Fruit fly (Drosophila melanogaster): ENCODE data around the gene dj.
A peak's percentile ranks its signal among the peaks of the same experiment; 100 is the strongest.

The dj gene

dm6 chr3R:7087201-7087505, 28.0 kb downstream of the dj start:
- TF ChIP-seq usp (GFP tag; optimal IDR thresholded peaks at IDR 0.05) = no peak
- no peak for TF ChIP-seq GATAd (GFP tag; optimal IDR thresholded peaks at IDR 0.05)
- no peak for TF ChIP-seq N (GFP tag; optimal IDR thresholded peaks at IDR 0.05)
- no peak for TF ChIP-seq dmrt93B (GFP tag; optimal IDR thresholded peaks at IDR 0.05)
- no peak for TF ChIP-seq Jra (GFP tag; optimal IDR thresholded peaks at IDR 0.05)

DNA sequence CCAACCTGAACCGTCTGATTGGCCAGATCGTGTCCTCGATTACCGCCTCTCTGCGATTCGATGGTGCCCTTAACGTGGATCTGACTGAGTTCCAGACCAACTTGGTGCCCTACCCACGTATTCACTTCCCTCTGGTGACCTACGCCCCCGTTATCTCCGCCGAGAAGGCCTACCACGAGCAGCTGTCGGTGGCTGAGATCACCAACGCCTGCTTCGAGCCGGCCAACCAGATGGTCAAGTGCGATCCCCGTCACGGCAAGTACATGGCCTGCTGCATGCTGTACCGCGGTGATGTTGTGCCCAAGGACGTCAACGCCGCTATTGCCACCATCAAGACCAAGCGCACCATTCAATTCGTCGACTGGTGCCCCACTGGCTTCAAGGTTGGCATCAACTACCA, 28.8 kb downstream of the dj start:
- TF ChIP-seq rgr (GFP tag; optimal IDR thresholded peaks at IDR 0.05) (no peak), Rel (GFP tag; optimal IDR thresholded peaks at IDR 0.05) (no peak), Rel (tag; optimal IDR thresholded peaks at IDR 0.05) (no peak), HLH106 (tag; optimal IDR thresholded peaks at IDR 0.05) (no peak)

DNA sequence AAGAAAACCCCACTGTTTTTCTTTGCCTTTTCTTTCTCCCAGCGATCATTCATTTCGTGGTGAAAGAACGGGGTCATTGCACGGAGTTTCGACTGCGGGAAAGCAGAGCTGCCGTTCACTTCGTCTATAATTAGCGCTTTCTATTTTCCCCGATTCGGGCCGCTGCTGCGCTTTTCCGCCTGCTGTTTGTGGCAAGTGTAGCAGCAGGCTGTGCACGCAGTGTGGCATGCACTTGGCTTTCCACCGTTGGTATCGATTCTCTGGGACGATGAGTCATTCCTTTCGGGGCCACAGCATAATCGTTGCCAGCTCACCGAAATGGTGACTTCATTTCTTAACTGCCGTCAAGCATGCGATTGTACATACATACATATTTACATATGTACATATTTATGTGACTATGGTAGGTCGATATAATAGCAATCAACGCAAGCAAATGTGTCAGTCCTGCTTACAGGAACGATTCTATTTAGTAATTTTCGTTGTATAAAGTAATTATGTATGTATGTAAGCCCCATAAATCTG, 29.8 kb downstream of the dj start:
- TF ChIP-seq sv (GFP tag; optimal IDR thresholded peaks at IDR 0.05) = no peak
- TF ChIP-seq fru (GFP tag; optimal IDR thresholded peaks at IDR 0.05) = no peak
- no peak for TF ChIP-seq Hr78 (GFP tag; optimal IDR thresholded peaks at IDR 0.05)
- peak; percentile 27 for TF ChIP-seq brk (GFP tag; optimal IDR thresholded peaks at IDR 0.05)
- no peak for TF ChIP-seq Hr83 (GFP tag; optimal IDR thresholded peaks at IDR 0.05; ENCODE audit: poor library complexity, severe bottlenecking)
- TF ChIP-seq Jra (GFP tag; optimal IDR thresholded peaks at IDR 0.05) = peak; percentile 30
- TF ChIP-seq Hnf4 (GFP tag; optimal IDR thresholded peaks at IDR 0.05) = peak; percentile 13
- no peak for TF ChIP-seq Vsx2 (GFP tag; optimal IDR thresholded peaks at IDR 0.05; ENCODE audit: partially characterized antibody)
- no peak for TF ChIP-seq woc (GFP tag; optimal IDR thresholded peaks at IDR 0.05)
- no peak for TF ChIP-seq CG32264 (GFP tag; optimal IDR thresholded peaks at IDR 0.05)
- TF ChIP-seq jim (GFP tag; optimal IDR thresholded peaks at IDR 0.05) = no peak
- TF ChIP-seq Dif (GFP tag; optimal IDR thresholded peaks at IDR 0.05; ENCODE audit: partially characterized antibody) = no peak
- no peak for TF ChIP-seq Dfd (GFP tag; optimal IDR thresholded peaks at IDR 0.05)
- TF ChIP-seq pan (optimal IDR thresholded peaks at IDR 0.05) = no peak
- no peak for TF ChIP-seq h (GFP tag; optimal IDR thresholded peaks at IDR 0.05)
- TF ChIP-seq Rel (GFP tag; optimal IDR thresholded peaks at IDR 0.05) = no peak
- TF ChIP-seq Rel (tag; optimal IDR thresholded peaks at IDR 0.05) = peak; percentile 33
- TF ChIP-seq usp (GFP tag; optimal IDR thresholded peaks at IDR 0.05) = no peak
- TF ChIP-seq Myc (optimal IDR thresholded peaks at IDR 0.05) = no peak
- no peak for TF ChIP-seq CG9705 (GFP tag; optimal IDR thresholded peaks at IDR 0.05)

- TF ChIP-seq HLH106 (tag; optimal IDR thresholded peaks at IDR 0.05) (peak; percentile 10), Dfd (GFP tag; optimal IDR thresholded peaks at IDR 0.05) (no peak), Rel (GFP tag; optimal IDR thresholded peaks at IDR 0.05) (no peak), Rel (tag; optimal IDR thresholded peaks at IDR 0.05) (peak; percentile 17)
These were observed 30.6 kb downstream of the dj start for dm6 chr3R:7089522-7090336.

DNA sequence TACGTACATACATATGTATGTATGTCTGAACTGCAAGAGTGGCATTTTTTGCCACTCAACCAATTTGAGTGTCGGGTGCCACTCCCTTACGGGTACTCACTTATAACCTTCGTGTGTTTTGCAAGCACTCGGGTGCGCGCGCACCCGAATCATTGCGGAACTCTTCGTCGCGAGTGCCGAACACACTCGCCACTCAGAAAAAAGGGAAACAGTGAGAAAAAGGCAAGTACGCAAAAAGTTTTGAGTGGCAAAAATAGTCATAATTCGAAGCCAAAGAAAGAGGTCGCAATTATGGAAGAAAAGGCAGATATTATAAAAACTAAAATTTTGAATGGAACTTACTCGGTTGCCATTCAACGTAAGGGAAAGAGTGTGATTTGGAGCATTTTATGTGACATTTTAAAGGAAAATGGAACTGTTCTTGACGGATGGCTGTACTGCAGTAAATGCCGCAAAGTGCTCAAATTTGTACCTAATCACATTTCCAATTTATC, 31.3 kb downstream of the dj start:
- TF ChIP-seq Hr83 (GFP tag; optimal IDR thresholded peaks at IDR 0.05; ENCODE audit: poor library complexity, severe bottlenecking) (peak; percentile 53), Abd-B (GFP tag; optimal IDR thresholded peaks at IDR 0.05) (no peak), CrebA (GFP tag; optimal IDR thresholded peaks at IDR 0.05; ENCODE audit: borderline replicate concordance) (no peak), ey (GFP tag; optimal IDR thresholded peaks at IDR 0.05) (peak; percentile 36), dl (GFP tag; optimal IDR thresholded peaks at IDR 0.05; ENCODE audit: insufficient read depth in 1 of 2, partially characterized antibody in 2 of 2) (no peak), lola (GFP tag; optimal IDR thresholded peaks at IDR 0.05) (no peak), psq (GFP tag; optimal IDR thresholded peaks at IDR 0.05) (no peak), sv (GFP tag; optimal IDR thresholded peaks at IDR 0.05) (no peak), Myc (optimal IDR thresholded peaks at IDR 0.05) (no peak), usp (GFP tag; optimal IDR thresholded peaks at IDR 0.05) (no peak), N (GFP tag; optimal IDR thresholded peaks at IDR 0.05) (no peak), woc (GFP tag; optimal IDR thresholded peaks at IDR 0.05) (peak; percentile 29), HLH106 (tag; optimal IDR thresholded peaks at IDR 0.05) (no peak), sage (GFP tag; optimal IDR thresholded peaks at IDR 0.05) (no peak), Dfd (GFP tag; optimal IDR thresholded peaks at IDR 0.05) (no peak), CG32264 (GFP tag; optimal IDR thresholded peaks at IDR 0.05) (no peak), Jra (GFP tag; optimal IDR thresholded peaks at IDR 0.05) (no peak), jim (GFP tag; optimal IDR thresholded peaks at IDR 0.05) (no peak), Mio (GFP tag; optimal IDR thresholded peaks at IDR 0.05) (no peak), CG9705 (GFP tag; optimal IDR thresholded peaks at IDR 0.05) (no peak), fru (GFP tag; optimal IDR thresholded peaks at IDR 0.05) (peak; percentile 40), OdsH (GFP tag; optimal IDR thresholded peaks at IDR 0.05) (no peak), pan (optimal IDR thresholded peaks at IDR 0.05) (peak; percentile 40), tai (GFP tag; optimal IDR thresholded peaks at IDR 0.05) (no peak), Rel (GFP tag; optimal IDR thresholded peaks at IDR 0.05) (no peak), Rel (tag; optimal IDR thresholded peaks at IDR 0.05) (peak; percentile 57), rgr (GFP tag; optimal IDR thresholded peaks at IDR 0.05) (peak; percentile 33), br (GFP tag; optimal IDR thresholded peaks at IDR 0.05) (no peak), Dif (GFP tag; optimal IDR thresholded peaks at IDR 0.05; ENCODE audit: partially characterized antibody) (no peak), Hnf4 (GFP tag; optimal IDR thresholded peaks at IDR 0.05) (no peak), Sp1 (GFP tag; optimal IDR thresholded peaks at IDR 0.05) (no peak), h (GFP tag; optimal IDR thresholded peaks at IDR 0.05) (peak; percentile 75), GATAd (GFP tag; optimal IDR thresholded peaks at IDR 0.05) (no peak), dmrt93B (GFP tag; optimal IDR thresholded peaks at IDR 0.05) (no peak), brk (GFP tag; optimal IDR thresholded peaks at IDR 0.05) (peak; percentile 6)

Data from whole organism, wandering third instar larva.